Worm (Caenorhabditis elegans): ENCODE measurements around the gene pes-4.
"Not testable (repeated sequence)": the region's sequence is repeated elsewhere in the genome, so short reads cannot be mapped to it uniquely, and the experiment has no call there.

DNA sequence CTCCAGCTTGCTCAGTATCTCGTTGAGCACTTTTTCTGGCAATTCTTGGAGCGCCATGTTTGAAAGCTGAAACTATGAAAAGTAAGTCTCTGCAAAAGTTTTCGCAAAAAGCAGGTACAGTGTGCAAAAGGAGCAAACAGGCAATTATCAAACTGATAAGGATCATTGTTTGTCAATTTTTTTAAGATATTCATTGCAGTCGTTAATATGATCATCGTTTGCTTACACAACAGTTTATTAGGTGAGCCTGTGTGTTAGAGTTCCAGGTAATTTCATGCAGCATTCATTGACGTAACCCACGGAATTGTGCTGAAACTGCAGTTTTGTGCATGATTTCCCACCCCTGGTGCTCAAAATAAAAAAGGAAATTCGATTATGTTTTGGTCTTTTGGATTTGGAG lies 36.7 kb upstream of the pes-4 start, which contains the start of gene fbxa-151:
- TF ChIP-seq let-607 (tag; optimal IDR thresholded peaks at IDR 0.05); mes-4 (tag; optimal IDR thresholded peaks at IDR 0.05); ama-1 (optimal IDR thresholded peaks at IDR 0.05); ama-1 (GFP tag; optimal IDR thresholded peaks at IDR 0.05); D2030.7 (GFP tag; IDR thresholded peaks at IDR 0.05); pha-4 (tag; optimal IDR thresholded peaks at IDR 0.05); hlh-26 (GFP tag; conservative IDR thresholded peaks at IDR 0.05); F33H1.4 (GFP tag; IDR thresholded peaks at IDR 0.05): not testable (repeated sequence)
